Worm (Caenorhabditis elegans): ENCODE results near the gene F15H10.5.

Gene F15H10.5

ce11 chrV:10387412-10387811 lies 31.4 kb downstream of the F15H10.5 start:
- TF ChIP-seq hmg-1.2 (GFP tag; IDR thresholded peaks at IDR 0.05) = no peak
- no peak for TF ChIP-seq F22D6.2 (tag; optimal IDR thresholded peaks at IDR 0.05)
- TF ChIP-seq hmg-20 (GFP tag; IDR thresholded peaks at IDR 0.05) = no peak
- TF ChIP-seq F55B11.4 (tag; optimal IDR thresholded peaks at IDR 0.05; ENCODE audit: borderline replicate concordance, insufficient read depth) = no peak
- TF ChIP-seq K12H6.12 (tag; optimal IDR thresholded peaks at IDR 0.05) = no peak
- no peak for TF ChIP-seq snpc-3.4 (tag; optimal IDR thresholded peaks at IDR 0.05)
- no peak for TF ChIP-seq aptf-2 (GFP tag; conservative IDR thresholded peaks at IDR 0.05)
- TF ChIP-seq atf-7 (tag; optimal IDR thresholded peaks at IDR 0.05) = no peak
- TF ChIP-seq him-1 (tag; optimal IDR thresholded peaks at IDR 0.05) = no peak
- TF ChIP-seq Y67H2A.10 (GFP tag; conservative IDR thresholded peaks at IDR 0.05) = no peak
- TF ChIP-seq madf-6 (GFP tag; IDR thresholded peaks at IDR 0.05) = no peak
- no peak for TF ChIP-seq cebp-1 (GFP tag; IDR thresholded peaks at IDR 0.05)
- TF ChIP-seq cebp-1 (tag; optimal IDR thresholded peaks at IDR 0.05) = no peak
- TF ChIP-seq pbrm-1 (GFP tag; IDR thresholded peaks at IDR 0.05) = no peak
- no peak for TF ChIP-seq hlh-12 (tag; optimal IDR thresholded peaks at IDR 0.05)
- TF ChIP-seq F33H1.4 (GFP tag; IDR thresholded peaks at IDR 0.05) = no peak
- TF ChIP-seq lin-40 (tag; optimal IDR thresholded peaks at IDR 0.05) = no peak
- TF ChIP-seq B0261.1 (tag; optimal IDR thresholded peaks at IDR 0.05) = no peak
- no peak for TF ChIP-seq gei-17 (GFP tag; optimal IDR thresholded peaks at IDR 0.05)
- no peak for TF ChIP-seq egrh-3 (GFP tag; IDR thresholded peaks at IDR 0.05)

ce11 chrV:10383950-10384349 lies 34.9 kb downstream of the F15H10.5 start, which contains the start of gene spe-10:
Gene spe-10 (plus strand): TSS chrV:10384250.
- TF ChIP-seq attf-3 (GFP tag; conservative IDR thresholded peaks at IDR 0.05) = no peak
- no peak for TF ChIP-seq ztf-26 (tag; optimal IDR thresholded peaks at IDR 0.05)
- no peak for TF ChIP-seq pha-4 (tag; optimal IDR thresholded peaks at IDR 0.05)
- no peak for TF ChIP-seq unc-62 (GFP tag; optimal IDR thresholded peaks at IDR 0.05)
- no peak for TF ChIP-seq cebp-2 (GFP tag; IDR thresholded peaks at IDR 0.05)
- TF ChIP-seq mcd-1 (GFP tag; IDR thresholded peaks at IDR 0.05) = no peak

ce11 chrV:10382142-10382541 lies 36.7 kb downstream of the F15H10.5 start, which contains the start of gene pqn-2:
Gene pqn-2 (plus strand): TSS chrV:10382442.
- TF ChIP-seq nhr-90 (tag; optimal IDR thresholded peaks at IDR 0.05) (no peak), nfya-1 (tag; optimal IDR thresholded peaks at IDR 0.05; ENCODE audit: borderline replicate concordance, insufficient read depth) (no peak), lsy-27 (tag; optimal IDR thresholded peaks at IDR 0.05; ENCODE audit: borderline replicate concordance, insufficient read depth) (no peak), zim-3 (tag; optimal IDR thresholded peaks at IDR 0.05) (no peak)

ce11 chrV:10381726-10382125 lies 37.1 kb downstream of the F15H10.5 start, which contains the start of gene abu-1:
Gene abu-1 (minus strand): TSS chrV:10381826.
- TF ChIP-seq snpc-3.4 (tag; optimal IDR thresholded peaks at IDR 0.05) (no peak), ZK185.1 (tag; optimal IDR thresholded peaks at IDR 0.05; ENCODE audit: poor library complexity, severe bottlenecking) (no peak), T07F8.4 (tag; optimal IDR thresholded peaks at IDR 0.05) (no peak)

ce11 chrV:10379761-10380160 lies 39.1 kb downstream of the F15H10.5 start:
- no peak for TF ChIP-seq let-607 (tag; optimal IDR thresholded peaks at IDR 0.05)
- TF ChIP-seq lag-1 (GFP tag; IDR thresholded peaks at IDR 0.05) = no peak
- no peak for TF ChIP-seq fkh-3 (tag; optimal IDR thresholded peaks at IDR 0.05)
- no peak for TF ChIP-seq sea-2 (GFP tag; IDR thresholded peaks at IDR 0.05)
- TF ChIP-seq hlh-12 (tag; optimal IDR thresholded peaks at IDR 0.05) = no peak
- no peak for TF ChIP-seq pbrm-1 (GFP tag; IDR thresholded peaks at IDR 0.05)
- no peak for TF ChIP-seq F39B2.1 (GFP tag; IDR thresholded peaks at IDR 0.05)
- no peak for TF ChIP-seq F23B12.7 (tag; optimal IDR thresholded peaks at IDR 0.05; ENCODE audit: insufficient read depth)
- no peak for TF ChIP-seq Y53G8AR.9 (GFP tag; conservative IDR thresholded peaks at IDR 0.05)
- no peak for TF ChIP-seq mxl-1 (tag; optimal IDR thresholded peaks at IDR 0.05)
- TF ChIP-seq lsy-27 (tag; optimal IDR thresholded peaks at IDR 0.05; ENCODE audit: borderline replicate concordance, insufficient read depth) = no peak
- TF ChIP-seq F10E7.11 (tag; optimal IDR thresholded peaks at IDR 0.05) = no peak
